Worm (Caenorhabditis elegans) whole organism, young adult: ENCODE results near the gene Y69A2AR.46.

Source experiments
- C17E4.6 ChIP-seq: fragments of 200-800 bp; sonication (Bioruptor generic); IDR thresholded peaks from 2 replicates; pipeline ENCODE4 v1.3.6; 2022; ENCODE audit warnings: missing genetic modification reagents, missing genetic modification characterization, missing compliant biosample characterization
- aptf-2 ChIP-seq: fragments of 200-800 bp; sonication (Bioruptor generic); conservative IDR thresholded peaks from 2 replicates; pipeline ENCODE4 v1.3.6; 2022; ENCODE audit warnings: missing genetic modification reagents, missing genetic modification characterization, missing compliant biosample characterization
- athp-1 ChIP-seq: sonication (generic microtip); optimal IDR thresholded peaks from 2 replicates; lab custom pipeline; 2017; ENCODE audit warnings: mild to moderate bottlenecking, missing genetic modification characterization, missing compliant biosample characterization
- ceh-27 ChIP-seq: fragments of 200-800 bp; sonication (Bioruptor generic); optimal IDR thresholded peaks from 2 replicates; lab custom pipeline; 2018; ENCODE audit warnings: mild to moderate bottlenecking, missing genetic modification characterization, moderate library complexity, missing compliant biosample characterization
- chd-7 ChIP-seq: sonication (generic microtip); optimal IDR thresholded peaks from 2 replicates; lab custom pipeline; 2016; ENCODE audit warnings: mild to moderate bottlenecking, missing genetic modification characterization, moderate library complexity, missing compliant biosample characterization
- madf-8 ChIP-seq: fragments of 200-800 bp; sonication (Bioruptor generic); conservative IDR thresholded peaks from 2 replicates; pipeline ENCODE4 v1.3.6; 2022; ENCODE audit warnings: missing genetic modification reagents, missing genetic modification characterization, missing compliant biosample characterization
- rec-8 ChIP-seq, 2 experiments: sonication (generic microtip); optimal IDR thresholded peaks; 2 replicates each; lab custom pipeline; 2016; ENCODE audit warnings: mild to moderate bottlenecking in 2 of 2, missing genetic modification characterization in 2 of 2, missing genetic modification reagents in 2 of 2, missing genotype in 2 of 2, missing biosample characterization in 1 of 2, missing compliant biosample characterization in 1 of 2, moderate library complexity in 1 of 2
- rpc-1 ChIP-seq, 2 experiments: fragments of 150-350 bp in 1 of 2; sonication (generic microtip) in 1 of 2; optimal IDR thresholded peaks; 2 replicates each; lab custom pipeline; 2014 to 2018; ENCODE audit warnings: missing biosample characterization in 1 of 2, missing genetic modification characterization in 1 of 2, missing genetic modification reagents in 1 of 2, missing genotype in 1 of 2
- snpc-1.3 ChIP-seq: sonication (generic microtip); optimal IDR thresholded peaks from 2 replicates; lab custom pipeline; 2017; ENCODE audit warnings: missing genetic modification characterization, mild to moderate bottlenecking, missing compliant biosample characterization, antibody characterized with exemption, moderate library complexity, missing genotype, missing genetic modification reagents; ENCODE audit not compliant: insufficient read depth
- snpc-4 ChIP-seq, 5 experiments: fragments of 150-350 bp in 1 of 5; sonication (generic microtip) in 4 of 5; optimal IDR thresholded peaks; 2 replicates each; lab custom pipeline; 2014 to 2018; ENCODE audit warnings: missing genetic modification characterization in 5 of 5, missing biosample characterization in 3 of 5, antibody characterized with exemption in 2 of 5, mild to moderate bottlenecking in 2 of 5, missing compliant biosample characterization in 2 of 5, missing genotype in 2 of 5, moderate library complexity in 2 of 5, missing genetic modification reagents in 1 of 5
- unc-62 ChIP-seq: fragments of 150-350 bp; optimal IDR thresholded peaks from 2 replicates; lab custom pipeline; 2014; ENCODE audit warnings: missing biosample characterization, missing genetic modification reagents, missing genetic modification characterization
- zfh-2 ChIP-seq: fragments of 200-800 bp; sonication (Bioruptor generic); conservative IDR thresholded peaks from 2 replicates; pipeline ENCODE4 v1.3.6; 2022; ENCODE audit warnings: missing genetic modification reagents, missing genetic modification characterization, missing compliant biosample characterization

DNA sequence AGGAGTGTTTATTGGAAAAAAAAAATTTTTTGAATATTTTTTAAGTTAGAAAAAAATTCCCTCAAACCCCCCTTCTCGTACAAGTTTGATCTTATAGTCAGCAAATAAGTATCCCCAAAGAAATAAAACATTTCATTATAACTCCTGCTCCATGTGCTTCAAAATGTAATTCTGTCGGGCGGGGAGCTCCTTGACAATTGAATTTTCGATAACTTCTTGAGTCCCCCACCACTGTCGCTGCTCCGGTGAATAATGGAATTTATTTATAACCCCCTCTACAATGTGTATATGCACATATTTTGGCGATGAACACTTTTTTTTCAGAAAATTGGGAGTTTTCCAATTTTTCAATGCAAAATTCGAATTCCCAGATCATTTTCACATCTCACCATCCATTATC is 23.7 kb upstream of the Y69A2AR.46 start:
- TF ChIP-seq madf-8 (GFP tag; lab: Robert Waterston, UW) = no peak
- no peak for TF ChIP-seq ceh-27 (GFP tag; lab: Kevin White, UChicago)
- TF ChIP-seq C17E4.6 = no peak
- no peak for TF ChIP-seq rpc-1 (optimal IDR thresholded peaks at IDR 0.05; lab: Kevin White, UChicago)
- no peak for TF ChIP-seq rpc-1 (tag; optimal IDR thresholded peaks at IDR 0.05; lab: Kevin White, UChicago)
- no peak for TF ChIP-seq zfh-2
- no peak for TF ChIP-seq unc-62 (GFP tag; lab: Kevin White, UChicago)
- no peak for TF ChIP-seq chd-7 (tag; lab: Kevin White, UChicago)
- TF ChIP-seq snpc-1.3 (tag; lab: Kevin White, UChicago) = no peak
- TF ChIP-seq aptf-2 (GFP tag; lab: Robert Waterston, UW) = no peak
- TF ChIP-seq snpc-4 (GFP tag; optimal IDR thresholded peaks at IDR 0.05; lab: Kevin White, UChicago) = no peak
- no peak for TF ChIP-seq snpc-4 (tag; optimal IDR thresholded peaks at IDR 0.05; lab: Kevin White, UChicago)
- TF ChIP-seq rec-8 (tag; optimal IDR thresholded peaks at IDR 0.05; lab: Kevin White, UChicago) = no peak
- no peak for TF ChIP-seq athp-1 (tag; lab: Kevin White, UChicago)
